Worm (Caenorhabditis elegans) whole organism, mixed stage, embryonic: ENCODE measurements around the gene math-6.
"Not testable (repeated sequence)": the region's sequence is repeated elsewhere in the genome, so short reads cannot be mapped to it uniquely, and the experiment has no call there.

Source experiments
- blmp-1 ChIP-seq: fragments of 150-350 bp; optimal IDR thresholded peaks from 2 replicates; lab custom pipeline; 2014; ENCODE audit warnings: missing biosample characterization, missing genetic modification characterization
- nhr-237 ChIP-seq: fragments of 150-350 bp; optimal IDR thresholded peaks from 2 replicates; lab custom pipeline; 2014; ENCODE audit warnings: missing biosample characterization, missing genetic modification characterization
- unc-62 ChIP-seq: fragments of 150-350 bp; optimal IDR thresholded peaks from 2 replicates; lab custom pipeline; 2014; ENCODE audit warnings: missing biosample characterization, missing genetic modification reagents, missing genetic modification characterization
- ztf-11 ChIP-seq: fragments of 150-350 bp; optimal IDR thresholded peaks from 2 replicates; lab custom pipeline; 2014; ENCODE audit warnings: missing biosample characterization, missing genetic modification characterization

- not testable (repeated sequence) for TF ChIP-seq unc-62 (GFP tag; lab: Kevin White, UChicago); ztf-11 (tag; lab: Kevin White, UChicago); nhr-237; blmp-1 (tag; lab: Kevin White, UChicago)
Observed at ce11 chrII:1861285-1861793, 23.2 kb downstream of the math-6 start, which contains the start of gene C16C4.18.
